Fruit fly (Drosophila melanogaster) whole organism, wandering third instar larva: ENCODE results near the gene mthl15.

Source experiments
- CG32264 ChIP-seq: fragments of 200-800 bp; sonication (Bioruptor generic); optimal IDR thresholded peaks from 2 replicates; lab custom pipeline; 2016; ENCODE audit warnings: missing biosample characterization, missing genetic modification characterization
- Dfd ChIP-seq: fragments of >200 bp; optimal IDR thresholded peaks from 2 replicates; lab custom pipeline; 2017; ENCODE audit warnings: missing biosample characterization, missing genetic modification characterization
- Hnf4 ChIP-seq: fragments of 200-800 bp; sonication (Bioruptor generic); optimal IDR thresholded peaks from 2 replicates; lab custom pipeline; 2016; ENCODE audit warnings: missing biosample characterization, mild to moderate bottlenecking, missing genetic modification characterization
- Hr78 ChIP-seq: fragments of >200 bp; optimal IDR thresholded peaks from 2 replicates; lab custom pipeline; 2017; ENCODE audit warnings: missing biosample characterization, missing genetic modification characterization
- N ChIP-seq: fragments of >200 bp; optimal IDR thresholded peaks from 2 replicates; lab custom pipeline; 2018; ENCODE audit warnings: missing biosample characterization, missing external identifiers, missing genetic modification characterization
- brk ChIP-seq: fragments of 200-800 bp; sonication (Bioruptor generic); optimal IDR thresholded peaks from 2 replicates; lab custom pipeline; 2016; ENCODE audit warnings: missing biosample characterization, mild to moderate bottlenecking, missing genetic modification characterization
- fru ChIP-seq: fragments of 200-800 bp; sonication (Bioruptor generic); optimal IDR thresholded peaks from 3 replicates; lab custom pipeline; 2016; ENCODE audit warnings: missing biosample characterization, mild to moderate bottlenecking, missing genetic modification characterization
- h ChIP-seq: fragments of 200-800 bp; sonication (Bioruptor generic); optimal IDR thresholded peaks from 3 replicates; lab custom pipeline; 2016; ENCODE audit warnings: missing biosample characterization, mild to moderate bottlenecking, missing genetic modification characterization
- jim ChIP-seq: fragments of 175-275, 200-325 bp; sonication (Bioruptor generic); optimal IDR thresholded peaks from 2 replicates; lab custom pipeline; 2016; ENCODE audit warnings: missing biosample characterization, mild to moderate bottlenecking, missing genetic modification characterization
- pan ChIP-seq: fragments of >200 bp; optimal IDR thresholded peaks from 2 replicates; lab custom pipeline; 2017
- psq ChIP-seq: fragments of 200-800 bp; sonication (Bioruptor generic); optimal IDR thresholded peaks from 3 replicates; lab custom pipeline; 2017; ENCODE audit warnings: missing biosample characterization, mild to moderate bottlenecking, missing genetic modification characterization, moderate library complexity
- sage ChIP-seq: fragments of 200-800 bp; sonication (Bioruptor generic); optimal IDR thresholded peaks from 2 replicates; lab custom pipeline; 2016; ENCODE audit warnings: missing biosample characterization, mild to moderate bottlenecking, missing genetic modification characterization
- usp ChIP-seq: fragments of >200 bp; optimal IDR thresholded peaks from 2 replicates; lab custom pipeline; 2017; ENCODE audit warnings: missing biosample characterization, missing genetic modification characterization

- TF ChIP-seq pan (lab: Kevin White, UChicago) (no peak), jim (GFP tag; lab: Kevin White, UChicago) (no peak), brk (no peak), Hr78 (GFP tag; lab: Kevin White, UChicago) (no peak), usp (no peak), fru (GFP tag; lab: Kevin White, UChicago) (no peak), CG32264 (GFP tag; lab: Kevin White, UChicago) (no peak), Hnf4 (no peak), h (GFP tag; lab: Kevin White, UChicago) (no peak), sage (no peak), psq (no peak), N (GFP tag; lab: Kevin White, UChicago) (no peak), Dfd (no peak)
Measured at dm6 chr2L:10221387-10221705, 16.8 kb downstream of the mthl15 start.
